Comparison of ENCODE assay signal across 1 fruit fly cellular context in genomic region chr3R:16277543-16277942, dm6.
TF ChIP-seq lines count a peak whose summit lies in the region.

No protein-coding gene starts in this region.

TF ChIP-seq in whole organism, embryonic, 481 proteins besides CTCF, POLR2A, EP300 and RAD21 (continued from another document):
- TF ChIP-seq repo (GFP tag; optimal IDR thresholded peaks at IDR 0.05; lab: Kevin White, UChicago) (no peak), fd64A (GFP tag; optimal IDR thresholded peaks at IDR 0.05; lab: Kevin White, UChicago) (no peak), CG4360 (GFP tag; IDR thresholded peaks at IDR 0.05; lab: Robert Waterston, UW) (no peak), Pdp1 (GFP tag; optimal IDR thresholded peaks at IDR 0.05; lab: Kevin White, UChicago) (peak in 1 of 2 experiments; percentile 30), insv (GFP tag; optimal IDR thresholded peaks at IDR 0.05; lab: Kevin White, UChicago) (no peak), CG14050 (GFP tag; IDR thresholded peaks at IDR 0.05; lab: Robert Waterston, UW) (no peak), Ptx1 (GFP tag; IDR thresholded peaks at IDR 0.05; lab: Robert Waterston, UW) (no peak), Ada2b (GFP tag; IDR thresholded peaks at IDR 0.05; lab: Robert Waterston, UW) (no peak), CG14667 (GFP tag; IDR thresholded peaks at IDR 0.05; lab: Robert Waterston, UW) (no peak), NfI (GFP tag; optimal IDR thresholded peaks at IDR 0.05; lab: Kevin White, UChicago) (no peak), Awh (GFP tag; IDR thresholded peaks at IDR 0.05; lab: Robert Waterston, UW) (0 out of 2 replicates have a peak, but pooled peaks have one; percentile 8), CG34422 (GFP tag; IDR thresholded peaks at IDR 0.05; lab: Robert Waterston, UW) (no peak; the same call in 2 of the 3 replicates), HLHmδ (GFP tag; optimal IDR thresholded peaks at IDR 0.05; lab: Kevin White, UChicago) (no peak), PHDP (tag; optimal IDR thresholded peaks at IDR 0.05; lab: Kevin White, UChicago) (no peak), E2f1 (GFP tag; IDR thresholded peaks at IDR 0.05; lab: Robert Waterston, UW) (no peak), z (GFP tag; IDR thresholded peaks at IDR 0.05; lab: Robert Waterston, UW) (peak; percentile 87), CG7928 (GFP tag; optimal IDR thresholded peaks at IDR 0.05; lab: Kevin White, UChicago) (no peak), az2 (GFP tag; optimal IDR thresholded peaks at IDR 0.05; lab: Kevin White, UChicago) (no peak), gro (GFP tag; optimal IDR thresholded peaks at IDR 0.05; lab: Kevin White, UChicago) (peak; percentile 25), nau (GFP tag; optimal IDR thresholded peaks at IDR 0.05; lab: Kevin White, UChicago) (peak; percentile 9), nmo (GFP tag; optimal IDR thresholded peaks at IDR 0.05; lab: Kevin White, UChicago) (no peak), trem (tag; optimal IDR thresholded peaks at IDR 0.05; lab: Kevin White, UChicago) (no peak), D19B (GFP tag; optimal IDR thresholded peaks at IDR 0.05; lab: Kevin White, UChicago) (no peak), ind (GFP tag; optimal IDR thresholded peaks at IDR 0.05; lab: Kevin White, UChicago) (no peak), sr (GFP tag; IDR thresholded peaks at IDR 0.05; lab: Robert Waterston, UW) (peak; percentile 96), Kr (GFP tag; optimal IDR thresholded peaks at IDR 0.05; lab: Kevin White, UChicago) (no peak), CG2678 (tag; optimal IDR thresholded peaks at IDR 0.05; lab: Kevin White, UChicago) (no peak), CG7357 (GFP tag; IDR thresholded peaks at IDR 0.05; lab: Robert Waterston, UW) (no peak), CG13775 (GFP tag; optimal IDR thresholded peaks at IDR 0.05; lab: Kevin White, UChicago) (no peak), dan (GFP tag; IDR thresholded peaks at IDR 0.05; lab: Robert Waterston, UW) (no peak), BtbVII (GFP tag; optimal IDR thresholded peaks at IDR 0.05; lab: Kevin White, UChicago) (peak; percentile 34), CG12219 (GFP tag; optimal IDR thresholded peaks at IDR 0.05; lab: Kevin White, UChicago) (no peak), sd (tag; optimal IDR thresholded peaks at IDR 0.05; lab: Kevin White, UChicago) (peak; percentile 34), lola (GFP tag; optimal IDR thresholded peaks at IDR 0.05; lab: Kevin White, UChicago) (no peak), CG32772 (GFP tag; IDR thresholded peaks at IDR 0.05; lab: Robert Waterston, UW) (0 out of 2 replicates have a peak, but pooled peaks have one; percentile 32), CrebB (tag; optimal IDR thresholded peaks at IDR 0.05; lab: Kevin White, UChicago) (no peak), gcm2 (GFP tag; optimal IDR thresholded peaks at IDR 0.05; lab: Kevin White, UChicago) (no peak), p53 (GFP tag; optimal IDR thresholded peaks at IDR 0.05; lab: Kevin White, UChicago) (no peak), CG1792 (GFP tag; optimal IDR thresholded peaks at IDR 0.05; lab: Kevin White, UChicago) (no peak), chinmo (GFP tag; IDR thresholded peaks at IDR 0.05; lab: Robert Waterston, UW; ENCODE audit: partially characterized antibody) (0 out of 4 replicates have a peak, but pooled peaks have one; percentile 35), CG16813 (GFP tag; IDR thresholded peaks at IDR 0.05; lab: Robert Waterston, UW; ENCODE audit: partially characterized antibody) (no peak), CG31224 (GFP tag; IDR thresholded peaks at IDR 0.05; lab: Robert Waterston, UW) (no peak), twi (tag; optimal IDR thresholded peaks at IDR 0.05; lab: Kevin White, UChicago) (no peak), gcm (GFP tag; optimal IDR thresholded peaks at IDR 0.05; lab: Kevin White, UChicago) (peak; percentile 88), sim (GFP tag; IDR thresholded peaks at IDR 0.05; lab: Robert Waterston, UW) (0 out of 2 replicates have a peak, but pooled peaks have one; percentile 19), CG13123 (GFP tag; optimal IDR thresholded peaks at IDR 0.05; lab: Kevin White, UChicago) (no peak), Mes4 (GFP tag; optimal IDR thresholded peaks at IDR 0.05; lab: Kevin White, UChicago) (no peak), CG9609 (GFP tag; optimal IDR thresholded peaks at IDR 0.05; lab: Kevin White, UChicago) (no peak), pros (GFP tag; optimal IDR thresholded peaks at IDR 0.05; lab: Kevin White, UChicago) (peak; percentile 8), CG12744 (GFP tag; optimal IDR thresholded peaks at IDR 0.05; lab: Kevin White, UChicago) (no peak), CG6175 (GFP tag; IDR thresholded peaks at IDR 0.05; lab: Robert Waterston, UW) (no peak), sima (GFP tag; optimal IDR thresholded peaks at IDR 0.05; lab: Kevin White, UChicago) (no peak), CG11085 (GFP tag; IDR thresholded peaks at IDR 0.05; lab: Robert Waterston, UW) (no peak), Med (GFP tag; lab: Kevin White, UChicago) (peak; percentile 41), scrt (GFP tag; optimal IDR thresholded peaks at IDR 0.05; lab: Kevin White, UChicago) (peak; percentile 68), CG9797 (GFP tag; optimal IDR thresholded peaks at IDR 0.05; lab: Kevin White, UChicago) (no peak), Atf-2 (GFP tag; optimal IDR thresholded peaks at IDR 0.05; lab: Kevin White, UChicago) (no peak)
